Worm (Caenorhabditis elegans): ENCODE measurements around the gene srbc-60.

DNA sequence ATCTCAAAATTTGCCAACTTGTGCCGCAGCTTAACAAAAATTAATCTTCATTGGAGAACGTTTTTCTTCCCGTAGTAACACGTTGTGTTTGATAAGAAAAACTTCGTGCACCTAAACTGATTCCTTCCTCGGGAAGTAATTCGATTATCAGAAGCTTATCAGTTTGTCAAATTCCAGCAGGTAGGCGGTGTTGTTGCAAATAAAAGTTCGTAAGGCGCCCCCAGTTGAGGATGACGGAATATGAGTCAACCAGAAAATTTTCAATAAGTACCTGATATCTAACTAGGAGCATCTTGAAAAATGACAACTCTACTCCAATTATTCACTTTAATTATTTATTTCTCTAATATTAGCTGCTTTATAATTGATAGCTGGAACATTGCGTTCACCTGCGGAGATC is 38.3 kb upstream of the srbc-60 start, which contains the start of gene C05E4.7:
- TF ChIP-seq unc-130 (tag; optimal IDR thresholded peaks at IDR 0.05) (no peak), snpc-4 (tag; optimal IDR thresholded peaks at IDR 0.05) (no peak), nhr-90 (tag; optimal IDR thresholded peaks at IDR 0.05; ENCODE audit: poor library complexity) (no peak), fkh-10 (GFP tag; optimal IDR thresholded peaks at IDR 0.05) (no peak), lin-14 (GFP tag; optimal IDR thresholded peaks at IDR 0.05) (no peak), sptf-1 (tag; optimal IDR thresholded peaks at IDR 0.05) (no peak), fos-1 (tag; optimal IDR thresholded peaks at IDR 0.05) (no peak), rnt-1 (tag; optimal IDR thresholded peaks at IDR 0.05) (no peak), lin-13 (GFP tag; optimal IDR thresholded peaks at IDR 0.05) (no peak), tbx-2 (tag; optimal IDR thresholded peaks at IDR 0.05) (no peak), mab-9 (GFP tag; IDR thresholded peaks at IDR 0.05) (no peak), mdl-1 (tag; optimal IDR thresholded peaks at IDR 0.05) (no peak), lin-15B (tag; optimal IDR thresholded peaks at IDR 0.05) (no peak)

Data from whole organism, L1 larva.